Fruit fly (Drosophila melanogaster): ENCODE results near the gene Galphaf.

Gene Galphaf

dm6 chr3L:16713446-16714192 is 45.9 kb upstream of the Galphaf start (continued):
- TF ChIP-seq hb (GFP tag; IDR thresholded peaks at IDR 0.05; ENCODE audit: partially characterized antibody) = peak; percentile 60; the same call in 1 of the 3 replicates
- no peak for TF ChIP-seq gfzf (GFP tag; optimal IDR thresholded peaks at IDR 0.05)
- peak; percentile 61; the same call in 1 of the 3 replicates for TF ChIP-seq CG6791 (GFP tag; IDR thresholded peaks at IDR 0.05; ENCODE audit: partially characterized antibody)
- TF ChIP-seq CG17568 (GFP tag; optimal IDR thresholded peaks at IDR 0.05) = no peak
- TF ChIP-seq ftz-f1 (GFP tag; optimal IDR thresholded peaks at IDR 0.05) = no peak
- 0 out of 3 replicates have a peak, but pooled peaks have one; percentile 9 for TF ChIP-seq so (GFP tag; IDR thresholded peaks at IDR 0.05)
- no peak for TF ChIP-seq CG9437 (GFP tag; optimal IDR thresholded peaks at IDR 0.05)
- no peak for TF ChIP-seq ara (GFP tag; IDR thresholded peaks at IDR 0.05)
- peak; percentile 81 for TF ChIP-seq HLH4C (GFP tag; IDR thresholded peaks at IDR 0.05; ENCODE audit: partially characterized antibody)
- no peak for TF ChIP-seq CG4282 (GFP tag; optimal IDR thresholded peaks at IDR 0.05)
- TF ChIP-seq caup (GFP tag; optimal IDR thresholded peaks at IDR 0.05; ENCODE audit: severe bottlenecking) = no peak
- no peak for TF ChIP-seq Ssrp (tag; optimal IDR thresholded peaks at IDR 0.05)
- no peak for TF ChIP-seq MBD-R2 (GFP tag; IDR thresholded peaks at IDR 0.05)
- TF ChIP-seq Abd-B (GFP tag; optimal IDR thresholded peaks at IDR 0.05) = no peak
- TF ChIP-seq B-H1 (GFP tag; IDR thresholded peaks at IDR 0.05) = no peak
- no peak for TF ChIP-seq Rx (GFP tag; IDR thresholded peaks at IDR 0.05)
- TF ChIP-seq CG31365 (tag; optimal IDR thresholded peaks at IDR 0.05) = no peak
- TF ChIP-seq sd (tag; optimal IDR thresholded peaks at IDR 0.05) = peak; percentile 95
- peak; percentile 69 for TF ChIP-seq Bgb (GFP tag; IDR thresholded peaks at IDR 0.05; ENCODE audit: partially characterized antibody)
- no peak for TF ChIP-seq sug (tag; optimal IDR thresholded peaks at IDR 0.05)
- TF ChIP-seq CG1603 (tag; optimal IDR thresholded peaks at IDR 0.05) = no peak
- peak; percentile 76 for TF ChIP-seq Dp (GFP tag; optimal IDR thresholded peaks at IDR 0.05)
- peak; percentile 59; the same call in 1 of the 3 replicates for TF ChIP-seq Doc3 (GFP tag; IDR thresholded peaks at IDR 0.05; ENCODE audit: partially characterized antibody)
- TF ChIP-seq phol (tag; optimal IDR thresholded peaks at IDR 0.05) = peak; percentile 7
- no peak for TF ChIP-seq NK7.1 (GFP tag; optimal IDR thresholded peaks at IDR 0.05)
- no peak for TF ChIP-seq ERR (GFP tag; optimal IDR thresholded peaks at IDR 0.05)
- TF ChIP-seq ato (GFP tag; IDR thresholded peaks at IDR 0.05; ENCODE audit: partially characterized antibody) = peak; percentile 76
- no peak for TF ChIP-seq Atf6 (GFP tag; IDR thresholded peaks at IDR 0.05)
- TF ChIP-seq stwl (tag; optimal IDR thresholded peaks at IDR 0.05) = peak; percentile 31
- TF ChIP-seq bigmax (GFP tag; optimal IDR thresholded peaks at IDR 0.05) = no peak
- TF ChIP-seq Antp (GFP tag; optimal IDR thresholded peaks at IDR 0.05) = no peak
- TF ChIP-seq crp (GFP tag; optimal IDR thresholded peaks at IDR 0.05) = peak in 1 of 2 experiments; percentile 58
- no peak for TF ChIP-seq CG17385 (GFP tag; optimal IDR thresholded peaks at IDR 0.05)
- TF ChIP-seq CG34422 (GFP tag; IDR thresholded peaks at IDR 0.05) = no peak; the same call in 2 of the 3 replicates
- no peak for TF ChIP-seq pb (GFP tag; optimal IDR thresholded peaks at IDR 0.05)
- peak; percentile 64; the same call in 2 of the 3 replicates for TF ChIP-seq CG14860 (GFP tag; IDR thresholded peaks at IDR 0.05; ENCODE audit: partially characterized antibody)
- TF ChIP-seq corto (GFP tag; optimal IDR thresholded peaks at IDR 0.05) = no peak
- no peak for TF ChIP-seq eve (GFP tag; optimal IDR thresholded peaks at IDR 0.05)
- no peak for TF ChIP-seq Dad (GFP tag; optimal IDR thresholded peaks at IDR 0.05)
- no peak for TF ChIP-seq z (GFP tag; IDR thresholded peaks at IDR 0.05)
- TF ChIP-seq odd (GFP tag; optimal IDR thresholded peaks at IDR 0.05) = no peak
- no peak for TF ChIP-seq CG10462 (GFP tag; optimal IDR thresholded peaks at IDR 0.05)
- TF ChIP-seq Mrtf (GFP tag; IDR thresholded peaks at IDR 0.05) = no peak
- TF ChIP-seq CG43689 (GFP tag; IDR thresholded peaks at IDR 0.05) = no peak
- no peak for TF ChIP-seq exex (tag; optimal IDR thresholded peaks at IDR 0.05)
- peak; percentile 60 for TF ChIP-seq Scr (GFP tag; IDR thresholded peaks at IDR 0.05; ENCODE audit: partially characterized antibody)
- TF ChIP-seq CG14441 (GFP tag; IDR thresholded peaks at IDR 0.05) = no peak
- TF ChIP-seq CG12744 (GFP tag; optimal IDR thresholded peaks at IDR 0.05) = no peak

Measured in whole organism, embryonic.